Worm (Caenorhabditis elegans): Measurements from ENCODE around the gene tat-2.

Gene tat-2

ce11 chrIV:4867610-4868009 is 20.9 kb upstream of the tat-2 start, which contains the start of gene str-172:
Gene str-172, minus strand, starts transcription at chrIV:4867710.
- TF ChIP-seq unc-62 (GFP tag; optimal IDR thresholded peaks at IDR 0.05) (no peak), zag-1 (tag; optimal IDR thresholded peaks at IDR 0.05) (no peak), skn-1 (tag; optimal IDR thresholded peaks at IDR 0.05) (no peak), egl-27 (tag; optimal IDR thresholded peaks at IDR 0.05) (no peak), elt-2 (tag; optimal IDR thresholded peaks at IDR 0.05) (no peak), fkh-10 (GFP tag; optimal IDR thresholded peaks at IDR 0.05) (no peak), nhr-11 (tag; optimal IDR thresholded peaks at IDR 0.05) (no peak), nhr-28 (tag; optimal IDR thresholded peaks at IDR 0.05) (no peak), snpc-4 (tag; optimal IDR thresholded peaks at IDR 0.05) (no peak), nhr-237 (tag; optimal IDR thresholded peaks at IDR 0.05) (no peak), ceh-82 (tag; optimal IDR thresholded peaks at IDR 0.05) (no peak), ceh-9 (tag; optimal IDR thresholded peaks at IDR 0.05) (no peak), nhr-25 (tag; optimal IDR thresholded peaks at IDR 0.05) (no peak), pqm-1 (tag; optimal IDR thresholded peaks at IDR 0.05) (no peak), aly-2 (tag; optimal IDR thresholded peaks at IDR 0.05) (no peak), eor-1 (tag; optimal IDR thresholded peaks at IDR 0.05) (no peak), ama-1 (optimal IDR thresholded peaks at IDR 0.05) (no peak), lin-15B (tag; optimal IDR thresholded peaks at IDR 0.05) (no peak), fos-1 (tag; optimal IDR thresholded peaks at IDR 0.05) (no peak)

ce11 chrIV:4866599-4866998 is 19.9 kb upstream of the tat-2 start:
- no peak for TF ChIP-seq nhr-76 (tag; optimal IDR thresholded peaks at IDR 0.05)
- no peak for TF ChIP-seq ZK546.5 (tag; optimal IDR thresholded peaks at IDR 0.05)
- no peak for TF ChIP-seq fos-1 (tag; optimal IDR thresholded peaks at IDR 0.05)
- TF ChIP-seq nhr-77 (tag; optimal IDR thresholded peaks at IDR 0.05), result no peak
- no peak for TF ChIP-seq nhr-28 (tag; optimal IDR thresholded peaks at IDR 0.05)
- no peak for TF ChIP-seq sea-2 (GFP tag; optimal IDR thresholded peaks at IDR 0.05)
- TF ChIP-seq R02D3.7 (tag; optimal IDR thresholded peaks at IDR 0.05), result no peak
- no peak for TF ChIP-seq ztf-4 (tag; optimal IDR thresholded peaks at IDR 0.05)
- TF ChIP-seq fkh-2 (tag; optimal IDR thresholded peaks at IDR 0.05), result no peak
- TF ChIP-seq unc-39 (tag; optimal IDR thresholded peaks at IDR 0.05), result no peak
- no peak for TF ChIP-seq snpc-4 (tag; optimal IDR thresholded peaks at IDR 0.05)
- no peak for TF ChIP-seq nhr-237 (tag; optimal IDR thresholded peaks at IDR 0.05)
- TF ChIP-seq ztf-11 (tag; optimal IDR thresholded peaks at IDR 0.05), result no peak
- no peak for TF ChIP-seq lsy-12 (tag; optimal IDR thresholded peaks at IDR 0.05)
- TF ChIP-seq jun-1 (tag; optimal IDR thresholded peaks at IDR 0.05), result no peak

- TF ChIP-seq ceh-28 (tag; optimal IDR thresholded peaks at IDR 0.05), result no peak
- TF ChIP-seq fos-1 (tag; optimal IDR thresholded peaks at IDR 0.05), result no peak
- no peak for TF ChIP-seq nhr-76 (tag; optimal IDR thresholded peaks at IDR 0.05)
- no peak for TF ChIP-seq lin-39 (tag; optimal IDR thresholded peaks at IDR 0.05)
- TF ChIP-seq eor-1 (tag; optimal IDR thresholded peaks at IDR 0.05), result no peak
- TF ChIP-seq nhr-77 (tag; optimal IDR thresholded peaks at IDR 0.05), result no peak
- TF ChIP-seq jun-1 (tag; optimal IDR thresholded peaks at IDR 0.05), result no peak
- TF ChIP-seq egl-27 (tag; optimal IDR thresholded peaks at IDR 0.05), result no peak
These were observed 17.8 kb upstream of the tat-2 start for ce11 chrIV:4864524-4864923.

ce11 chrIV:4861449-4861848 is 14.8 kb upstream of the tat-2 start, which contains the start of the genes Y17G9A.4 and str-173:
Gene Y17G9A.4, minus strand, starts transcription at chrIV:4861549.
Gene str-173, plus strand, starts transcription at chrIV:4861773.
- TF ChIP-seq nhr-28 (tag; optimal IDR thresholded peaks at IDR 0.05) (no peak), egl-5 (tag; optimal IDR thresholded peaks at IDR 0.05) (no peak), nfya-1 (tag; optimal IDR thresholded peaks at IDR 0.05; ENCODE audit: insufficient read depth) (no peak), nhr-237 (tag; optimal IDR thresholded peaks at IDR 0.05) (no peak), hmg-11 (tag; optimal IDR thresholded peaks at IDR 0.05) (no peak), ama-1 (optimal IDR thresholded peaks at IDR 0.05) (no peak), ZK546.5 (tag; optimal IDR thresholded peaks at IDR 0.05) (no peak), lin-39 (tag; optimal IDR thresholded peaks at IDR 0.05) (no peak), fkh-2 (tag; optimal IDR thresholded peaks at IDR 0.05) (no peak), zag-1 (tag; optimal IDR thresholded peaks at IDR 0.05) (no peak), unc-39 (tag; optimal IDR thresholded peaks at IDR 0.05) (no peak), skn-1 (tag; optimal IDR thresholded peaks at IDR 0.05) (no peak), elt-3 (tag; optimal IDR thresholded peaks at IDR 0.05) (no peak), pha-4 (tag; optimal IDR thresholded peaks at IDR 0.05) (no peak), jun-1 (tag; optimal IDR thresholded peaks at IDR 0.05) (no peak), mml-1 (tag; optimal IDR thresholded peaks at IDR 0.05) (no peak), ceh-9 (tag; optimal IDR thresholded peaks at IDR 0.05) (no peak), nhr-77 (tag; optimal IDR thresholded peaks at IDR 0.05) (no peak), lin-15B (tag; optimal IDR thresholded peaks at IDR 0.05) (no peak), ztf-11 (tag; optimal IDR thresholded peaks at IDR 0.05) (no peak)

Measured in whole organism, L3 larva.